Fruit fly (Drosophila melanogaster) whole organism: ENCODE measurements around the gene sba.
A peak's percentile ranks its signal among the peaks of the same experiment; 100 is the strongest.

ENCODE experiments used
- CG8478 ChIP-seq: fragments of >200 bp; optimal IDR thresholded peaks from 2 replicates; lab custom pipeline; 2018; ENCODE audit warnings: inconsistent platforms
- Dll ChIP-seq: fragments of >200 bp; optimal IDR thresholded peaks from 2 replicates; lab custom pipeline; 2017
- EcR ChIP-seq, 2 experiments: fragments of >200 bp; optimal IDR thresholded peaks; 2 replicates each; lab custom pipeline; 2017; ENCODE audit warnings: missing biosample characterization in 2 of 2, missing genetic modification characterization in 2 of 2, missing genetic modification reagents in 2 of 2
- pan ChIP-seq: fragments of >200 bp; optimal IDR thresholded peaks from 2 replicates; lab custom pipeline; 2017
- psq ChIP-seq: fragments of >200 bp; optimal IDR thresholded peaks from 2 replicates; lab custom pipeline; 2017
- usp ChIP-seq: fragments of >200 bp; optimal IDR thresholded peaks from 2 replicates; lab custom pipeline; 2017; ENCODE audit warnings: missing biosample characterization, missing genetic modification characterization, mixed read lengths

Gene sba

DNA sequence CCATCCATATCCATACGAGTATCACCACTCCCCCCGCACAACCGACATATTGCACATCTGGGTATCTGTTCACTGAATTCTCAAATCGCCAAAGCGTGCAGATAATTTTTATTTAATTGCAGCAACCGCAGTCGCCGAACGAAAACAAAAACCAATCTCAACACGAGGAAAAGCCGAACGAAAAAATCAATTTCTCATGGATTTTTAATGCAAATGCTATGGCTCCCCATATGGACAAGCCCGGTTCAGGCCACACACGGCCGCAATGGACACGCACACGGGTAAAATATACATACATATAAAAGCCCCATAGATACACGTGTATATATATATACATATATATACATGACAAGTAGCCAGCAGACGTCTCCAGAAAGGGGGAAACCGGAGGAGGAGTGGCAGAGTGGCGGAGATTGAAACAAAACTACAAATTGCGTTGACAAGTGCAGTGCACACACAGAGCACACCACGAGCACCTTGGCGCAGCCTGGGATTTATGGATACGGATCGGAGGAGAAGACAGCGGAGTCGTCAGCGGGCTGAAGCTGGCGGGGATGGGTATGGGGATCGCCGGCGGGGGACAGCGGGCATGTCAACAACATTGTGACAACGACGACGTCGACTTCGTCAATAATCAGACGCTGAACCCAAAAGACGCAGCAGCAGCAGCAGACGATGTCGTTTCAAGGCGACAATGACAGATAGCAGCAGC, 45.0 kb downstream of the sba start:
- TF ChIP-seq CG8478: no peak
- peak; percentile 32 to 82 for TF ChIP-seq EcR (GFP tag; optimal IDR thresholded peaks at IDR 0.05; lab: Kevin White, UChicago)

DNA sequence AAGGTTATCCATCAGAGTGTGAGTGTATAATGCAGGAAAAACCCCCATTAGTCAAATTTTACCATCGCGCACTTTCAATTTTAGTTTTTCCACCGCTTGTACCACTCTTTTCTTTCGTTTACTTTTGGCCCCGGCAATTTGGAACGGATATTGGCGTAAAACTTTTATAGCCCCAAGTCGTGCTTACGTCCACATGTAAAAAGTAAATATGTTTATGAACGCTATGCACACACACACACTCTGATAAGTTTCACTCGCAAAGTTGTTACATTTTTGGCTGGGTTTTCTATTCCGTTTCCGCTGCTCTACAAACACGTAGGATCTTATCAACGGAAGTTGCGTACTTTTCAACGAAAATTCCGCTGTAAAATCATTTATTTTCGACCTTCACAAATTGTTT, 46.1 kb downstream of the sba start:
- TF ChIP-seq CG8478 (no peak), EcR (GFP tag; optimal IDR thresholded peaks at IDR 0.05; lab: Kevin White, UChicago) (no peak), Dll (no peak), psq (lab: Kevin White, UChicago) (no peak), pan (no peak), usp (GFP tag; lab: Kevin White, UChicago) (no peak)

DNA sequence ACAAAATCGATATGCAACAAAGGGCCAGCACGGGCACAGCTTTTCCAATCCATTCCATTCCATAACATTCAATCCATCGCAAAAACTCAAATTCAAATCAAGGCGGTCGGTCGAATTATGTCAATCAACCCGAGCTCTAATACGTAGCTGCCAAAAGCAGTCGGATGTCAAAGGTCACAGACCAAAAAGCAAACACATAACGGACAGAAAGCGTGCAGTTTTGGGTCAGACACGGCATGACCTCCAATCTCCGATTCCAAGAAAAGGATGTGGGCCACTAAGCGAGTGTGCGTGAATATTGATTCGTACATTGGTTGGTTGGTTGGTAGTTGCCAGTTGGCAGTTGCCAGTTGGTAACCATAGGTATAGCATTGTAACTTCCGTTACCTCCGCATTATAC, 48.0 kb downstream of the sba start:
- TF ChIP-seq EcR (GFP tag; optimal IDR thresholded peaks at IDR 0.05; lab: Kevin White, UChicago): no peak
- TF ChIP-seq usp (GFP tag; lab: Kevin White, UChicago): no peak
- no peak for TF ChIP-seq CG8478
- no peak for TF ChIP-seq pan
- TF ChIP-seq Dll: no peak
- TF ChIP-seq psq (lab: Kevin White, UChicago): no peak

DNA sequence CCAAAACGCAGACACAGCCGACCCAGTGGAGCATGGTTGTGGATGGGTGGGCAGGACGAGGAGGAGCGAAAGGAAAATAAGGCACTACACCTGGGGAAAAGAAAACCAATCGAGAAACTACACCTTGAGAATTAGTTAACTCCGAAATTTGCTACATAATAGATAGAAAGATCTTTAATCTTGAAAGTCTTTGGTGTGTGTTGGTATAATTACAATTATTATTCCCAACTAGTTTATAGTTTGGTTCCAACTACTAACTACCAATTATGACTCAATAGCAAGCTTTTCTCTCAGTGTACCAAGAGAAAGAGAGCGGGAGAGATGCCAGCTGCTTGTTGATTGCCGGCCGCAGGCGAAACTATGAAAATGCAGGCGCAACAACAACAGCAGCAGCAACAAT, 48.6 kb downstream of the sba start:
- TF ChIP-seq pan (no peak), usp (GFP tag; lab: Kevin White, UChicago) (no peak), psq (lab: Kevin White, UChicago) (no peak), EcR (GFP tag; optimal IDR thresholded peaks at IDR 0.05; lab: Kevin White, UChicago) (no peak), CG8478 (no peak), Dll (no peak)

DNA sequence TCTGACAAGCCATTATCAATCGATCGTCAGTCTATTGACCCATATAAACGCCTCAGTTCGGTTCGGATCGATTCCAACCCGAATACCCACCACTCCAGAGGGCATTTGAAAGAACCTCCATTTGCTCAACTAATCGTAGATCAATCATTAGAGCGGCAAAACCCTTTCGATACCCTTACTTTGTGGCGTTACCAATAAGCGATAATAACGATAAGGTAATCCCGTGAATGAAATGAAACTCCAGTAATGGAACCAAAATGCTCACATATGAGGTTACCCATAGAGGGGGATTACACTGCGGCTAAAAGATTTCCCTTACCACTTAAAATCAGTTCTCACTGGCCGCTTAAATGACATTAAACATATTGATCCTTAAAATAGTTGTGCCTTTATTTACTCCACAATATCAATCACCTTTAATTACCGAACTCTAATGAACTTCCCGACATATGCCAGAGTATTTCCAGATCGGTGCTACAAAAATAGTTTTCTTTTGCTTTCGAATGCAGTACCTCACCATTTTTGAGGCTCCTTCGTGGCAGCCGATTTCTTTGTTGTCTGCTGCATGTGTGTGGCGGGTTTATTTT, 50.1 kb downstream of the sba start:
- TF ChIP-seq pan (no peak), Dll (no peak), CG8478 (no peak), EcR (GFP tag; optimal IDR thresholded peaks at IDR 0.05; lab: Kevin White, UChicago) (no peak), psq (lab: Kevin White, UChicago) (no peak), usp (GFP tag; lab: Kevin White, UChicago) (no peak)

DNA sequence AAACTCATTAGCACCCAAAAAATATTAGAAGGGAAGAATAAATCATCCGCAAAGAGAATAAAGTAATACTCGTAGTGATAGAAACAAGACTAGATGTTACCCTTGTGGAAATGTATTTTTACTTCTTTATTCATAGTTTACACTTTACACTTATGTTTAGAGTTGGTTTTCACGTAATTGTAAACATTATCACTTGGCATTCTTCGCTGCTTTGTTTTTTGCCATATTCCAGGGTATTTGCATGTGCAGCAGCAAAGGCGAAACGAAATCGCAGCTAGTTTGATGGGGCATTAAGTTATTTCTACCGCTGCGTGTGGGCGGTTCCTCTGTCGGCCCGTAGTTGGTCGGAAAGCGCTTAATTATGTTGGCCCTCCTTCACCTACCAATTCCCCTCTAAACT, 51.1 kb downstream of the sba start:
- TF ChIP-seq psq (lab: Kevin White, UChicago) (no peak), Dll (no peak), usp (GFP tag; lab: Kevin White, UChicago) (no peak), CG8478 (no peak), pan (no peak), EcR (GFP tag; optimal IDR thresholded peaks at IDR 0.05; lab: Kevin White, UChicago) (no peak)

DNA sequence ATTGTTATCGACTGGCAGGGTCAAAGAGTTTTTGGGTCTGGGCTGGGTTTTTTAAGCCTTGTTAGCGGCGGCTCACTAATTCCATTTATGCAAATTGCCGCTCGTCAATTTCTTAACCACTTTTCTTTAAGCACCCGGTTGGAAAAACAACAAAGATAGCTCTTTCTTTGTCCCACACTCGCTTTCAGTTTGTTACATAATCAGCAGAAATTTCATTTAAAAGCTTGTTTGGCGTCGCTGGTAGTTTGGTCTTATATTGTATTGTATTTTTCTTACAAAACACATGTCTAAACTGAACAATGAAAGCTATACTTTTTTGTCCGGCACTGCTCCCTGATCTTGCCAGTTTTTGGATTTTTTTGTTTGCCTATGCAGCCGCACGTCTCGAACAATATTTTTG, 52.8 kb downstream of the sba start:
- TF ChIP-seq pan: no peak
- no peak for TF ChIP-seq psq (lab: Kevin White, UChicago)
- TF ChIP-seq CG8478: no peak
- no peak for TF ChIP-seq EcR (GFP tag; optimal IDR thresholded peaks at IDR 0.05; lab: Kevin White, UChicago)

DNA sequence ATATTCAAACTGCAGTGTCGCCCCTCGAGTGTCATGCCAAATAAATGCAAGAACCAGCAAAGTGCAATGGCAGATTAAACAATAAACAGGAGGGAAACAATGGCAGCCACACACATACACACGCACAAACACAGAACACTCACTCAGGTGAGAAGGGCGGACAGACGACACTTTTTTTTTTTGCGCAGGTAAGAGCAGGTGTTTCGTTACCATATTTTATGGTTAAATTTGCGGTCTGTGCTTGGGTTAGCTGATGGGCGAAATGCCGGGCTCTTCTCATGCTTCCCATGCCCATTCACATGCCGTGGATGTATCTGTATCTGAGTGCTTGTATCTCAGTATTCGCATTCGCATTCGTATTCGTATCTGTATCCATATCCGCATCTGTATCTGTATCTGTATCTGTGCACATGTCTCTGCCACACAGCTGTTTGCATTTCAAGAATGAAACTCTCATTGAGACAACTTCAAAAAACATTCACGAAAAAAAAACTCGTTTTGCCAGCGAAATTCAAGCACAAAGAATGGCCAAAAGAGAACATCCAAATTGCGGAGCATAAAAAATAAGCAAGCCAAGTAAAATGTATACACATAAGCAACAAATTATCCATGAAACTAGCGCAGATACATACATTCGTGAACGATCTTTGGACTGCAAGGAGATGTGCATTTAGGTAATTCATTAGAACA, 53.4 kb downstream of the sba start:
- TF ChIP-seq Dll (no peak), EcR (GFP tag; optimal IDR thresholded peaks at IDR 0.05; lab: Kevin White, UChicago) (no peak), CG8478 (no peak), pan (no peak), usp (GFP tag; lab: Kevin White, UChicago) (no peak), psq (lab: Kevin White, UChicago) (no peak)

DNA sequence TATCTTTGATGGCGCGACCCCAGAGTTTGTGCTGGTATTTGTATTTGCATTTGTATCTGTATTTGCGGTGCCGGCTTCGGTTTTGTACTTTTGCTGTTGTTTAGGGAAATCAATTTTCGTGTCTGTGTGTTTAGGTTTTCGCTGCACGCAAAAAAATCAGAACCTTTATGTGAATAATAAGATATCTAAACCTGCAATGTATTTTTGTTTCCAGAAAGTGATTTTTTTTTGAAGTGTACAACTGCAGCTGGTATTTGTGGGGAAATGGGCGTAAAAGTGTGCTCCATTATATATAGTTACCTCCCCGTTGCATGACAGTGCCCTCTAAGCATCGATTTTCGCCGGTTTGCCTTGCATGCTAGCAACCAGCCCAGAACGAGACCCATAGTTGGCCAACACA, 54.9 kb downstream of the sba start:
- TF ChIP-seq psq (lab: Kevin White, UChicago): no peak
- TF ChIP-seq usp (GFP tag; lab: Kevin White, UChicago): no peak
- TF ChIP-seq Dll: no peak
- no peak for TF ChIP-seq pan
- no peak for TF ChIP-seq CG8478
- TF ChIP-seq EcR (GFP tag; optimal IDR thresholded peaks at IDR 0.05; lab: Kevin White, UChicago): no peak

DNA sequence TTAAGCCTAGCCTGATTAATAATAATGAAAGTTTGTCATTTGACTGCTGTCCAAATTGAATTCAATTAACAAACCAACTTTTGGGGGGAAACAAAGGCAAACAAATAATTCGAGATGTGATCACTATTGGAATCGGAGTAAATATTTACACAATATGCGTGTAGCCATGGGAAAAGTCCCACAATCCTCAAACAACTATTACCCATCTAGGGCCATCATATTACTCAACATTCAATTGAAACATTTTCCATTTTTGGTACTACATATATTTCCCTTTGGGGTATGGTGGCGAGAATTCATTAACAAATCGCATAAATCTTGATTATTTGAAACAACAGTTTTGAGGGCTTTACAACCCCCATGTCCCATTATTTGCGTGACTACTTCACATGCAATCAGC, 55.6 kb downstream of the sba start:
- TF ChIP-seq psq (lab: Kevin White, UChicago): no peak
- no peak for TF ChIP-seq EcR (GFP tag; optimal IDR thresholded peaks at IDR 0.05; lab: Kevin White, UChicago)

DNA sequence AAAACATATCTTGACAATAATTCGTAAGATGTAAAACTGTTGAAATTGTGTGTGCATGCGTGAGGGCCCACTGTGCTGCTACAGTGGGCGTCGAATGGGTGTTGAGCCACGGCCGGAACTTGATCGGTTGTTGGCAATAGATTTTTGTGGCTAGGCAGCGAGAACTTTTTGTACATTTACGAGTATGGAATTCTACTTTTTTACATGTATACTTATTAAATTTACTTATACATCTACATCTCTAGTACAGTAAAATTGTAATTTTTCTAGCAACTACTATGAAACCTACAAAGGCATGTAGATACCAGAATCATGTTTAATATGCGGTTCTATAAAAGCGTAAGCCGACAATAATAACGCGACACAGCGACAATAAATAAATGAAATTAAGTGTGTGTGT, 73.2 kb downstream of the sba start:
- TF ChIP-seq pan: no peak

DNA sequence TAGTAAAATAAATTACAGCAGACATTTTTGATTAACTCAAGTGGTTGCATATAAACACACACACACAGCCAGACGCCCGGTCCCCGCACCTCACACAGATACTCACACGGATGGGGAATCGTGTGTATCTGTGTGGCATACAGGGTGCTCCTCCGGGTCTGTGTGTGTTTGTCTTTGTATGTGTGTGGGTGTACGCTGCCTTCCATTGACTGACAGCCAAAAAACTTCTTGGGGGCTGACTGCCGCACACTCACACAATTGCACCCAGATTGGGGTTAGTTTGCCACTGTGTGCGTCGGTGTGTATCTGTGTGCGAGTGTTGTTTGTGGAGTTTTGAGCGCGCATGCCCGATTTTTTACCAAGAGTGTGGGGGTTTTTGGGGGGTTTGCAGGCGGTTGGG, 76.7 kb downstream of the sba start:
- TF ChIP-seq psq (lab: Kevin White, UChicago) (no peak), usp (GFP tag; lab: Kevin White, UChicago) (no peak), Dll (no peak), pan (no peak), CG8478 (no peak), EcR (GFP tag; optimal IDR thresholded peaks at IDR 0.05; lab: Kevin White, UChicago) (no peak)
